Fruit fly (Drosophila melanogaster) whole organism, embryonic: Measurements from ENCODE around the gene CG4230.

Experiments used
- CG10267 ChIP-seq: fragments of 200-800 bp; sonication (Bioruptor generic); optimal IDR thresholded peaks from 2 replicates; lab custom pipeline; 2018; ENCODE audit warnings: missing biosample characterization, mild to moderate bottlenecking, missing genetic modification characterization, moderate library complexity
- CG12942 ChIP-seq: fragments of 200-800 bp; sonication (Bioruptor generic); optimal IDR thresholded peaks from 3 replicates; lab custom pipeline; 2016; ENCODE audit warnings: missing biosample characterization, missing genetic modification characterization
- CG17328 ChIP-seq: fragments of 200-800 bp; sonication (Bioruptor generic); IDR thresholded peaks from 2 replicates; pipeline ENCODE4 v1.3.6; 2022; ENCODE audit warnings: missing biosample characterization, missing genetic modification characterization
- CG18764 ChIP-seq: fragments of 200-800 bp; sonication (Bioruptor generic); optimal IDR thresholded peaks from 3 replicates; lab custom pipeline; 2016; ENCODE audit warnings: missing biosample characterization, missing genetic modification characterization
- CG2129 ChIP-seq: fragments of 200-800 bp; sonication (Bioruptor generic); IDR thresholded peaks from 2 replicates; pipeline ENCODE4 v1.3.6; 2022; ENCODE audit warnings: missing biosample characterization, missing genetic modification characterization; ENCODE audit not compliant: partially characterized antibody
- CG32767 ChIP-seq: fragments of 200-800 bp; sonication (Bioruptor generic); IDR thresholded peaks from 2 replicates; pipeline ENCODE4 v1.3.6; 2022; ENCODE audit warnings: missing biosample characterization, missing genetic modification characterization
- CG8478 ChIP-seq: fragments of >200 bp; optimal IDR thresholded peaks from 2 replicates; lab custom pipeline; 2018
- CG9876 ChIP-seq: fragments of 200-800 bp; sonication (Bioruptor generic); optimal IDR thresholded peaks from 2 replicates; lab custom pipeline; 2016; ENCODE audit warnings: missing biosample characterization, missing genetic modification characterization
- CHES-1-like ChIP-seq: fragments of 200-800 bp; sonication (Bioruptor generic); optimal IDR thresholded peaks from 2 replicates; lab custom pipeline; 2016; ENCODE audit warnings: missing biosample characterization, missing genetic modification characterization
- Camta ChIP-seq: fragments of 200-800 bp; sonication (Bioruptor generic); optimal IDR thresholded peaks from 2 replicates; lab custom pipeline; 2016; ENCODE audit warnings: missing biosample characterization, missing genetic modification characterization
- Dip2 ChIP-seq: fragments of 200-800 bp; sonication (Bioruptor generic); IDR thresholded peaks from 2 replicates; pipeline ENCODE4 v1.3.6; 2022; ENCODE audit warnings: missing biosample characterization, missing genetic modification characterization
- Dp ChIP-seq: fragments of 200-800 bp; sonication (Bioruptor generic); optimal IDR thresholded peaks from 2 replicates; lab custom pipeline; 2018; ENCODE audit warnings: missing biosample characterization, mild to moderate bottlenecking, missing genetic modification characterization, moderate library complexity
- Eip74EF ChIP-seq, 2 experiments: fragments of 200-800 bp in 1 of 2; fragments of >200 bp in 1 of 2; sonication (Bioruptor generic) in 1 of 2; optimal IDR thresholded peaks; 2 replicates each; lab custom pipeline; 2017 to 2019; ENCODE audit warnings: missing biosample characterization in 2 of 2, missing genetic modification characterization in 2 of 2, mild to moderate bottlenecking in 1 of 2, moderate library complexity in 1 of 2
- H2.0 ChIP-seq: fragments of 200-800 bp; sonication (Bioruptor generic); IDR thresholded peaks from 2 replicates; pipeline ENCODE4 v1.3.6; 2022; ENCODE audit warnings: missing biosample characterization, missing genetic modification characterization
- Hsf ChIP-seq: fragments of 200-800 bp; sonication (Bioruptor generic); optimal IDR thresholded peaks from 3 replicates; lab custom pipeline; 2016; ENCODE audit warnings: missing biosample characterization, missing genetic modification characterization
- Kr ChIP-seq: fragments of 200-800 bp; sonication (Bioruptor generic); optimal IDR thresholded peaks from 2 replicates; lab custom pipeline; 2017; ENCODE audit warnings: missing biosample characterization, mild to moderate bottlenecking, missing genetic modification characterization
- MESR4 ChIP-seq: fragments of 200-800 bp; sonication (Bioruptor generic); optimal IDR thresholded peaks from 2 replicates; lab custom pipeline; 2018; ENCODE audit warnings: missing biosample characterization, mild to moderate bottlenecking, missing genetic modification characterization, moderate library complexity
- Ptx1 ChIP-seq: fragments of 200-800 bp; sonication (Bioruptor generic); IDR thresholded peaks from 2 replicates; pipeline ENCODE4 v1.3.6; 2022; ENCODE audit warnings: missing biosample characterization, missing genetic modification characterization
- Ravus ChIP-seq: fragments of 200-800 bp; sonication (Bioruptor generic); IDR thresholded peaks from 2 replicates; pipeline ENCODE4 v1.3.6; 2022; ENCODE audit warnings: missing biosample characterization, missing genetic modification characterization
- Stat92E ChIP-seq, 3 experiments: fragments of >200 bp in 2 of 3; fragments of 200-800 bp in 1 of 3; sonication (Bioruptor generic) in 1 of 3; optimal IDR thresholded peaks; 2 replicates each; lab custom pipeline; 2017 to 2019; ENCODE audit warnings: missing biosample characterization in 3 of 3, missing genetic modification characterization in 3 of 3, mild to moderate bottlenecking in 1 of 3, moderate library complexity in 1 of 3
- al ChIP-seq: fragments of 200-800 bp; sonication (Bioruptor generic); IDR thresholded peaks from 2 replicates; pipeline ENCODE4 v1.3.6; 2022; ENCODE audit warnings: missing biosample characterization, missing genetic modification characterization
- ap ChIP-seq: fragments of 200-800 bp; sonication (Bioruptor generic); IDR thresholded peaks from 2 replicates; pipeline ENCODE4 v1.3.6; 2022; ENCODE audit warnings: missing biosample characterization, missing genetic modification characterization
- bbx ChIP-seq: fragments of 200-800 bp; sonication (Bioruptor generic); IDR thresholded peaks from 2 replicates; pipeline ENCODE4 v1.3.6; 2022; ENCODE audit warnings: missing biosample characterization, missing genetic modification characterization; ENCODE audit not compliant: partially characterized antibody
- crol ChIP-seq: fragments of 200-800 bp; sonication (Bioruptor generic); IDR thresholded peaks from 2 replicates; pipeline ENCODE4 v1.3.6; 2022; ENCODE audit warnings: missing biosample characterization, missing genetic modification characterization
- dm ChIP-seq: fragments of 200-800 bp; sonication (Bioruptor generic); optimal IDR thresholded peaks from 3 replicates; lab custom pipeline; 2016; ENCODE audit warnings: missing biosample characterization, missing genetic modification characterization
- dysf ChIP-seq: fragments of 200-800 bp; sonication (Bioruptor generic); IDR thresholded peaks from 3 replicates; pipeline ENCODE4 v1.3.6; 2022; ENCODE audit warnings: missing biosample characterization, missing genetic modification characterization
- ems ChIP-seq: fragments of 200-800 bp; sonication (Bioruptor generic); optimal IDR thresholded peaks from 3 replicates; lab custom pipeline; 2016; ENCODE audit warnings: missing biosample characterization, missing genetic modification characterization
- ewg ChIP-seq: fragments of 200-800 bp; sonication (Bioruptor generic); optimal IDR thresholded peaks from 3 replicates; lab custom pipeline; 2017; ENCODE audit warnings: mild to moderate bottlenecking, missing biosample characterization, missing genetic modification reagents, missing genetic modification characterization
- eyg ChIP-seq: fragments of 200-800 bp; sonication (Bioruptor generic); optimal IDR thresholded peaks from 3 replicates; lab custom pipeline; 2016; ENCODE audit warnings: missing biosample characterization, missing genetic modification characterization
- fd64A ChIP-seq: fragments of 200-800 bp; sonication (Bioruptor generic); optimal IDR thresholded peaks from 3 replicates; lab custom pipeline; 2018; ENCODE audit warnings: missing biosample characterization, mild to moderate bottlenecking, missing genetic modification characterization
- fd96Cb ChIP-seq: fragments of 200-800 bp; sonication (Bioruptor generic); optimal IDR thresholded peaks from 2 replicates; lab custom pipeline; 2018; ENCODE audit warnings: missing biosample characterization, mild to moderate bottlenecking, missing genetic modification characterization, moderate library complexity
- hbn ChIP-seq: fragments of 200-800 bp; sonication (Bioruptor generic); IDR thresholded peaks from 2 replicates; pipeline ENCODE4 v1.3.6; 2022; ENCODE audit warnings: missing biosample characterization, missing genetic modification characterization; ENCODE audit not compliant: partially characterized antibody
- inv ChIP-seq: fragments of 200-800 bp; sonication (Bioruptor generic); IDR thresholded peaks from 2 replicates; pipeline ENCODE4 v1.3.6; 2022; ENCODE audit warnings: missing biosample characterization, missing genetic modification characterization; ENCODE audit not compliant: partially characterized antibody
- jigr1 ChIP-seq: fragments of 200-800 bp; sonication (Bioruptor generic); IDR thresholded peaks from 3 replicates; pipeline ENCODE4 v1.3.6; 2022; ENCODE audit warnings: missing biosample characterization, missing genetic modification characterization
- jumu ChIP-seq: fragments of 200-800 bp; sonication (Bioruptor generic); optimal IDR thresholded peaks from 3 replicates; lab custom pipeline; 2016; ENCODE audit warnings: missing biosample characterization, missing genetic modification characterization
- lilli ChIP-seq: fragments of 200-800 bp; sonication (Bioruptor generic); optimal IDR thresholded peaks from 3 replicates; lab custom pipeline; 2016; ENCODE audit warnings: missing biosample characterization, missing genetic modification characterization
- mld ChIP-seq: fragments of 200-800 bp; sonication (Bioruptor generic); IDR thresholded peaks from 3 replicates; pipeline ENCODE4 v1.3.6; 2022; ENCODE audit warnings: missing biosample characterization, missing genetic modification characterization; ENCODE audit not compliant: partially characterized antibody
- nerfin-2 ChIP-seq: fragments of 200-800 bp; sonication (Bioruptor generic); IDR thresholded peaks from 2 replicates; pipeline ENCODE4 v1.3.6; 2022; ENCODE audit warnings: missing biosample characterization, missing genetic modification characterization; ENCODE audit not compliant: partially characterized antibody
- psq ChIP-seq: fragments of 200-800 bp; sonication (Bioruptor generic); optimal IDR thresholded peaks from 2 replicates; lab custom pipeline; 2017; ENCODE audit warnings: missing biosample characterization, missing genetic modification characterization
- ro ChIP-seq: fragments of 200-800 bp; sonication (Bioruptor generic); IDR thresholded peaks from 2 replicates; pipeline ENCODE4 v1.3.6; 2022; ENCODE audit warnings: missing biosample characterization, missing genetic modification characterization
- sc ChIP-seq, 3 experiments: fragments of >200 bp in 2 of 3; fragments of 200-800 bp in 1 of 3; sonication (Bioruptor generic) in 1 of 3; optimal IDR thresholded peaks; 2 replicates in 2 of 3; 3 replicates in 1 of 3; lab custom pipeline; 2017; ENCODE audit warnings: mild to moderate bottlenecking in 1 of 3, missing biosample characterization in 1 of 3, missing genetic modification characterization in 1 of 3, missing genetic modification reagents in 1 of 3
- scrt ChIP-seq: fragments of 200-800 bp; sonication (Bioruptor generic); optimal IDR thresholded peaks from 2 replicates; lab custom pipeline; 2018; ENCODE audit warnings: missing biosample characterization, mild to moderate bottlenecking, missing genetic modification characterization, moderate library complexity
- sd ChIP-seq: fragments of 200-800 bp; sonication (Bioruptor generic); optimal IDR thresholded peaks from 3 replicates; lab custom pipeline; 2018; ENCODE audit warnings: missing biosample characterization, mild to moderate bottlenecking, missing genetic modification characterization, moderate library complexity
- so ChIP-seq: fragments of 200-800 bp; sonication (Bioruptor generic); IDR thresholded peaks from 3 replicates; pipeline ENCODE4 v1.3.6; 2022; ENCODE audit warnings: missing biosample characterization, missing genetic modification characterization
- sqz ChIP-seq: fragments of 200-800 bp; sonication (Bioruptor generic); optimal IDR thresholded peaks from 3 replicates; lab custom pipeline; 2018; ENCODE audit warnings: missing biosample characterization, mild to moderate bottlenecking, missing genetic modification characterization
- unc-4 ChIP-seq: fragments of 200-800 bp; sonication (Bioruptor generic); IDR thresholded peaks from 2 replicates; pipeline ENCODE4 v1.3.6; 2022; ENCODE audit warnings: missing biosample characterization, missing genetic modification characterization; ENCODE audit not compliant: partially characterized antibody
- unpg ChIP-seq: fragments of 200-800 bp; sonication (Bioruptor generic); optimal IDR thresholded peaks from 3 replicates; lab custom pipeline; 2018; ENCODE audit warnings: missing biosample characterization, mild to moderate bottlenecking, missing genetic modification characterization, moderate library complexity
- wek ChIP-seq: fragments of 200-800 bp; sonication (Bioruptor generic); optimal IDR thresholded peaks from 3 replicates; lab custom pipeline; 2018; ENCODE audit warnings: missing biosample characterization, mild to moderate bottlenecking, missing genetic modification characterization, moderate library complexity
- zf30C ChIP-seq: fragments of 200-800 bp; sonication (Bioruptor generic); optimal IDR thresholded peaks from 3 replicates; lab custom pipeline; 2018; ENCODE audit warnings: missing biosample characterization, mild to moderate bottlenecking, missing genetic modification characterization

The CG4230 gene

dm6 chr2L:5086905-5087522 lies 9.0 kb upstream of the CG4230 start (continued):
- TF ChIP-seq nerfin-2 (GFP tag; lab: Robert Waterston, UW) (no peak), ap (no peak), wek (peak; percentile 59), psq (peak; percentile 26), ewg (peak; percentile 66), Dip2 (GFP tag; lab: Robert Waterston, UW) (no peak), sqz (GFP tag; lab: Kevin White, UChicago) (peak; percentile 60), fd64A (GFP tag; lab: Kevin White, UChicago) (peak; percentile 64), scrt (GFP tag; lab: Kevin White, UChicago) (peak; percentile 68), al (GFP tag; lab: Robert Waterston, UW) (no peak; the same call in 1 of the 2 replicates), CG12942 (GFP tag; lab: Kevin White, UChicago) (peak; percentile 59), Ravus (GFP tag; lab: Robert Waterston, UW) (peak; percentile 21), CG9876 (GFP tag; lab: Kevin White, UChicago) (peak; percentile 25), CG17328 (GFP tag; lab: Robert Waterston, UW) (peak; percentile 63), Stat92E (GFP tag; optimal IDR thresholded peaks at IDR 0.05; lab: Kevin White, UChicago) (no peak), Hsf (GFP tag; lab: Kevin White, UChicago) (peak; percentile 72), Ptx1 (GFP tag; lab: Robert Waterston, UW) (peak; percentile 72), jigr1 (no peak), sc (optimal IDR thresholded peaks at IDR 0.05; lab: Kevin White, UChicago) (no peak), sc (GFP tag; optimal IDR thresholded peaks at IDR 0.05; lab: Kevin White, UChicago) (peak; percentile 60), Dp (GFP tag; lab: Kevin White, UChicago) (no peak), Kr (no peak), unc-4 (no peak), Eip74EF (GFP tag; optimal IDR thresholded peaks at IDR 0.05; lab: Kevin White, UChicago) (peak in 1 of 2 experiments; percentile 87), hbn (no peak), ro (GFP tag; lab: Robert Waterston, UW) (no peak), crol (GFP tag; lab: Robert Waterston, UW) (0 out of 2 replicates have a peak, but pooled peaks have one; percentile 29), CG10267 (tag; lab: Kevin White, UChicago) (peak; percentile 77), CG8478 (lab: Kevin White, UChicago) (no peak), sd (tag; lab: Kevin White, UChicago) (peak; percentile 27), H2.0 (GFP tag; lab: Robert Waterston, UW) (peak; percentile 50; the same call in 1 of the 2 replicates), MESR4 (GFP tag; lab: Kevin White, UChicago) (no peak), ems (GFP tag; lab: Kevin White, UChicago) (peak; percentile 63), inv (GFP tag; lab: Robert Waterston, UW) (no peak), CG2129 (no peak), bbx (no peak), zf30C (GFP tag; lab: Kevin White, UChicago) (no peak), CG18764 (GFP tag; lab: Kevin White, UChicago) (peak; percentile 38), mld (GFP tag; lab: Robert Waterston, UW) (no peak), unpg (GFP tag; lab: Kevin White, UChicago) (peak; percentile 86), dm (GFP tag; lab: Kevin White, UChicago) (peak; percentile 21), fd96Cb (tag; lab: Kevin White, UChicago) (peak; percentile 81), so (GFP tag; lab: Robert Waterston, UW) (0 out of 3 replicates have a peak, but pooled peaks have one; percentile 59), CG32767 (GFP tag; lab: Robert Waterston, UW) (peak; percentile 62), jumu (peak; percentile 41), CHES-1-like (GFP tag; lab: Kevin White, UChicago) (peak; percentile 39), dysf (GFP tag; lab: Robert Waterston, UW) (peak; percentile 65), Camta (peak; percentile 55), eyg (peak; percentile 60), lilli (GFP tag; lab: Kevin White, UChicago) (peak; percentile 78)
